Worm (Caenorhabditis elegans) whole organism, L1 larva: ENCODE measurements around the gene C06B3.1.

Experiments used
- C04F5.9 ChIP-seq: sonication (generic microtip); optimal IDR thresholded peaks from 2 replicates; lab custom pipeline; 2016; ENCODE audit warnings: missing genetic modification characterization, missing compliant biosample characterization
- C16A3.4 ChIP-seq: fragments of 150-350 bp; optimal IDR thresholded peaks from 2 replicates; lab custom pipeline; 2014; ENCODE audit warnings: missing biosample characterization, missing genetic modification characterization
- C34B4.2 ChIP-seq: sonication (generic microtip); optimal IDR thresholded peaks from 2 replicates; lab custom pipeline; 2017; ENCODE audit warnings: mild to moderate bottlenecking, missing genetic modification characterization, missing compliant biosample characterization
- Y116A8C.19 ChIP-seq: sonication (generic microtip); optimal IDR thresholded peaks from 2 replicates; lab custom pipeline; 2016; ENCODE audit warnings: missing compliant biosample characterization, missing genetic modification characterization, borderline replicate concordance
- aha-1 ChIP-seq: fragments of 150-350 bp; optimal IDR thresholded peaks from 2 replicates; lab custom pipeline; 2014; ENCODE audit warnings: missing biosample characterization, missing genetic modification characterization
- aly-2 ChIP-seq: fragments of 150-350 bp; optimal IDR thresholded peaks from 2 replicates; lab custom pipeline; 2014; ENCODE audit warnings: missing biosample characterization, missing genetic modification characterization
- ama-1 ChIP-seq: fragments of 150-350 bp; optimal IDR thresholded peaks from 2 replicates; lab custom pipeline; 2014
- blmp-1 ChIP-seq: fragments of 150-350 bp; optimal IDR thresholded peaks from 2 replicates; lab custom pipeline; 2014; ENCODE audit warnings: missing biosample characterization, missing genetic modification characterization
- ceh-63 ChIP-seq: fragments of 200-800 bp; sonication (Bioruptor generic); optimal IDR thresholded peaks from 2 replicates; lab custom pipeline; 2018; ENCODE audit warnings: mild to moderate bottlenecking, missing genetic modification characterization, missing compliant biosample characterization
- ceh-82 ChIP-seq, 3 experiments: fragments of 150-350 bp in 1 of 3; sonication (generic microtip) in 2 of 3; optimal IDR thresholded peaks; 2 replicates each; lab custom pipeline; 2014 to 2017; ENCODE audit warnings: missing biosample characterization in 3 of 3, missing genetic modification characterization in 3 of 3
- ceh-90 ChIP-seq: sonication (generic microtip); optimal IDR thresholded peaks from 2 replicates; lab custom pipeline; 2016; ENCODE audit warnings: missing genetic modification characterization, missing compliant biosample characterization
- ces-1 ChIP-seq: fragments of 150-350 bp; optimal IDR thresholded peaks from 2 replicates; lab custom pipeline; 2014; ENCODE audit warnings: missing biosample characterization, missing genetic modification reagents, missing genetic modification characterization
- efl-3 ChIP-seq: fragments of 200-800 bp; sonication (Bioruptor generic); optimal IDR thresholded peaks from 2 replicates; lab custom pipeline; 2018; ENCODE audit warnings: mild to moderate bottlenecking, missing genetic modification characterization, missing compliant biosample characterization
- egl-13 ChIP-seq: sonication (generic microtip); optimal IDR thresholded peaks from 2 replicates; lab custom pipeline; 2016; ENCODE audit warnings: missing genotype, missing genetic modification reagents, missing genetic modification characterization, missing compliant biosample characterization
- elt-2 ChIP-seq: sonication (generic microtip); optimal IDR thresholded peaks from 2 replicates; lab custom pipeline; 2016; ENCODE audit warnings: missing genetic modification characterization, mild to moderate bottlenecking, inconsistent platforms, missing compliant biosample characterization, missing genetic modification reagents
- elt-3 ChIP-seq, 6 experiments: fragments of 150-350 bp in 1 of 6; sonication (generic microtip); optimal IDR thresholded peaks; 2 replicates each; lab custom pipeline; 2017 to 2018; ENCODE audit warnings: missing biosample characterization in 6 of 6, missing genetic modification characterization in 6 of 6, inconsistent platforms in 1 of 6
- fkh-4 ChIP-seq: sonication (generic microtip); optimal IDR thresholded peaks from 2 replicates; lab custom pipeline; 2016; ENCODE audit warnings: missing compliant biosample characterization, missing genetic modification characterization, borderline replicate concordance
- hlh-4 ChIP-seq: sonication (generic microtip); optimal IDR thresholded peaks from 2 replicates; lab custom pipeline; 2016; ENCODE audit warnings: mild to moderate bottlenecking, missing genetic modification characterization, missing compliant biosample characterization
- hpl-2 ChIP-seq: fragments of 150-350 bp; optimal IDR thresholded peaks from 2 replicates; lab custom pipeline; 2014; ENCODE audit warnings: missing biosample characterization, missing genetic modification reagents, missing genetic modification characterization
- jun-1 ChIP-seq: fragments of 150-350 bp; optimal IDR thresholded peaks from 2 replicates; lab custom pipeline; 2014; ENCODE audit warnings: missing biosample characterization, missing genetic modification reagents, missing genetic modification characterization
- lin-14 ChIP-seq: fragments of 200-800 bp; sonication (Bioruptor generic); optimal IDR thresholded peaks from 2 replicates; lab custom pipeline; 2018; ENCODE audit warnings: mild to moderate bottlenecking, missing genetic modification characterization, moderate library complexity, missing compliant biosample characterization
- lin-15B ChIP-seq: fragments of 150-350 bp; sonication (generic microtip); optimal IDR thresholded peaks from 3 replicates; lab custom pipeline; 2014; ENCODE audit warnings: missing biosample characterization, missing genetic modification characterization
- lsy-2 ChIP-seq, 2 experiments: fragments of 150-350 bp; optimal IDR thresholded peaks; 2 replicates each; lab custom pipeline; 2014; ENCODE audit warnings: missing biosample characterization in 2 of 2, missing genetic modification characterization in 2 of 2
- mdl-1 ChIP-seq, 2 experiments: fragments of 150-350 bp; optimal IDR thresholded peaks; 2 replicates each; lab custom pipeline; 2014 to 2017; ENCODE audit warnings: missing biosample characterization in 2 of 2, missing genetic modification characterization in 2 of 2, inconsistent platforms in 1 of 2
- mep-1 ChIP-seq: fragments of 150-350 bp; optimal IDR thresholded peaks from 2 replicates; lab custom pipeline; 2014; ENCODE audit warnings: missing biosample characterization, missing genetic modification characterization
- nhr-11 ChIP-seq: fragments of 150-350 bp; optimal IDR thresholded peaks from 2 replicates; lab custom pipeline; 2014; ENCODE audit warnings: missing biosample characterization, missing genetic modification characterization
- nhr-12 ChIP-seq: sonication (generic microtip); optimal IDR thresholded peaks from 2 replicates; lab custom pipeline; 2017; ENCODE audit warnings: missing biosample characterization, missing genetic modification characterization
- nhr-19 ChIP-seq: fragments of 200-800 bp; sonication (Bioruptor generic); conservative IDR thresholded peaks from 2 replicates; pipeline ENCODE4 v1.3.6; 2022; ENCODE audit warnings: missing genetic modification characterization, missing compliant biosample characterization
- nhr-20 ChIP-seq: sonication (generic microtip); optimal IDR thresholded peaks from 2 replicates; lab custom pipeline; 2016; ENCODE audit warnings: mild to moderate bottlenecking, missing genetic modification characterization, missing compliant biosample characterization
- nhr-28 ChIP-seq: fragments of 150-350 bp; optimal IDR thresholded peaks from 2 replicates; lab custom pipeline; 2014; ENCODE audit warnings: missing biosample characterization, missing genetic modification characterization
- nhr-47 ChIP-seq: sonication (generic microtip); optimal IDR thresholded peaks from 2 replicates; lab custom pipeline; 2016; ENCODE audit warnings: mild to moderate bottlenecking, missing genetic modification characterization, moderate library complexity, missing compliant biosample characterization
- nhr-77 ChIP-seq: fragments of 150-350 bp; optimal IDR thresholded peaks from 2 replicates; lab custom pipeline; 2014; ENCODE audit warnings: missing biosample characterization, missing genetic modification characterization
- nhr-84 ChIP-seq: sonication (generic microtip); optimal IDR thresholded peaks from 2 replicates; lab custom pipeline; 2017; ENCODE audit warnings: missing biosample characterization, missing genetic modification characterization
- nhr-85 ChIP-seq: sonication (generic microtip); peaks from one replicate; lab custom pipeline; 2016; ENCODE audit warnings: missing genetic modification characterization, inconsistent platforms, missing compliant biosample characterization
- nhr-90 ChIP-seq: sonication (generic microtip); optimal IDR thresholded peaks from 2 replicates; lab custom pipeline; 2016; ENCODE audit warnings: mild to moderate bottlenecking, missing genetic modification characterization, missing compliant biosample characterization; ENCODE audit not compliant: poor library complexity
- pax-3 ChIP-seq: fragments of 200-800 bp; sonication (Bioruptor generic); optimal IDR thresholded peaks from 2 replicates; lab custom pipeline; 2018; ENCODE audit warnings: mild to moderate bottlenecking, missing genetic modification characterization, moderate library complexity, missing compliant biosample characterization
- pqm-1 ChIP-seq: sonication (generic microtip); optimal IDR thresholded peaks from 3 replicates; lab custom pipeline; 2017; ENCODE audit warnings: missing biosample characterization, missing genetic modification characterization
- skn-1 ChIP-seq: fragments of 150-350 bp; optimal IDR thresholded peaks from 2 replicates; lab custom pipeline; 2014; ENCODE audit warnings: missing biosample characterization, missing genetic modification characterization
- sox-4 ChIP-seq: sonication (generic microtip); optimal IDR thresholded peaks from 2 replicates; lab custom pipeline; 2016; ENCODE audit warnings: missing genetic modification characterization, missing compliant biosample characterization
- tbx-2 ChIP-seq: sonication (generic microtip); optimal IDR thresholded peaks from 2 replicates; lab custom pipeline; 2016; ENCODE audit warnings: missing genetic modification characterization, missing compliant biosample characterization
- tlp-1 ChIP-seq: fragments of 150-350 bp; optimal IDR thresholded peaks from 2 replicates; lab custom pipeline; 2014; ENCODE audit warnings: missing biosample characterization, missing genetic modification characterization
- unc-30 ChIP-seq: sonication (generic microtip); optimal IDR thresholded peaks from 2 replicates; lab custom pipeline; 2017; ENCODE audit warnings: missing biosample characterization, missing genetic modification characterization
- unc-86 ChIP-seq: sonication (generic microtip); optimal IDR thresholded peaks from 2 replicates; lab custom pipeline; 2016; ENCODE audit warnings: missing genetic modification characterization, missing compliant biosample characterization
- unc-98 ChIP-seq: fragments of 200-800 bp; sonication (Bioruptor generic); IDR thresholded peaks from 2 replicates; pipeline ENCODE4 v1.3.6; 2022; ENCODE audit warnings: missing genetic modification characterization, missing compliant biosample characterization
- vab-15 ChIP-seq: sonication (generic microtip); optimal IDR thresholded peaks from 2 replicates; lab custom pipeline; 2017; ENCODE audit warnings: missing genotype, mild to moderate bottlenecking, missing genetic modification characterization, missing compliant biosample characterization
- xbp-1 ChIP-seq: sonication (generic microtip); optimal IDR thresholded peaks from 2 replicates; lab custom pipeline; 2016; ENCODE audit warnings: missing genetic modification characterization, missing compliant biosample characterization
- zag-1 ChIP-seq: fragments of 150-350 bp; optimal IDR thresholded peaks from 2 replicates; lab custom pipeline; 2014; ENCODE audit warnings: missing biosample characterization, missing genetic modification characterization
- zip-4 ChIP-seq: fragments of 200-800 bp; sonication (Bioruptor generic); optimal IDR thresholded peaks from 2 replicates; lab custom pipeline; 2018; ENCODE audit warnings: mild to moderate bottlenecking, missing genetic modification characterization, moderate library complexity, missing compliant biosample characterization
- ztf-11 ChIP-seq, 2 experiments: sonication (generic microtip); optimal IDR thresholded peaks; 2 replicates each; lab custom pipeline; 2016 to 2017; ENCODE audit warnings: missing genetic modification characterization in 2 of 2, missing biosample characterization in 1 of 2, missing compliant biosample characterization in 1 of 2
- ztf-4 ChIP-seq: fragments of 150-350 bp; optimal IDR thresholded peaks from 2 replicates; lab custom pipeline; 2014; ENCODE audit warnings: missing biosample characterization, missing genetic modification characterization

Gene C06B3.1

DNA sequence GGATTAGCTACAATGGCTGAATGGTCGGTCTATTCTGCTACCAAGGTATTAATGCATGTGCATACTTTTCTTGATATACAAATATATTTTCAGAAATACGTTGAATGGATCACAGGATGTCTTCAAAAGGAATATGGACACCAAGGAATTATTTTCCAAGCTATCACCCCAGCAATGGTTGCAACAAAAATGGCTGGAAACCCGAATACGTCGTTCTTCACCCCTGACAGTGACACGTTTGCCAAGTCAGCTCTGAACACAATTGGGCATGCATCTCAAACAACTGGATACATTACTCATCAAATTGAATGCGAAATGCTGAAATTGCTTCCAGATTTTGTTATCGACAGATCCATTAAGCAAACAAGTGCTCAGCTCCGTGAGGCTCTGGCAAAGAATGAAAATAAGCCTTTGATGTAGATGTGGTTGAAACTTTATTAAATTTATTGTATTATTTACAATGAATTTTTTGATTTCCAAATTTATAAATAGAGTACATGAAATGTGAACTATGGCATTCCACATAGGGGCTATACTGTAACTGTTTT is 5.0 kb downstream of the C06B3.1 start (continued):
- TF ChIP-seq ceh-82 (tag; optimal IDR thresholded peaks at IDR 0.05; lab: Kevin White, UChicago) (no peak), blmp-1 (no peak), hlh-4 (tag; lab: Kevin White, UChicago) (no peak), pqm-1 (tag; lab: Kevin White, UChicago) (no peak), unc-30 (tag; lab: Kevin White, UChicago) (no peak), C04F5.9 (tag; lab: Kevin White, UChicago) (no peak), elt-3 (tag; optimal IDR thresholded peaks at IDR 0.05; lab: Kevin White, UChicago) (no peak), egl-13 (tag; lab: Kevin White, UChicago) (no peak), fkh-4 (tag; lab: Kevin White, UChicago) (no peak), mdl-1 (tag; optimal IDR thresholded peaks at IDR 0.05; lab: Kevin White, UChicago) (no peak), lsy-2 (tag; optimal IDR thresholded peaks at IDR 0.05; lab: Kevin White, UChicago) (peak in 1 of 2 experiments; percentile 45), zip-4 (GFP tag; lab: Kevin White, UChicago) (no peak), C16A3.4 (tag; lab: Kevin White, UChicago) (peak; percentile 41), zag-1 (tag; lab: Kevin White, UChicago) (no peak), tlp-1 (no peak), ztf-4 (tag; lab: Kevin White, UChicago) (no peak), hpl-2 (GFP tag; lab: Kevin White, UChicago) (peak; percentile 23), xbp-1 (tag; lab: Kevin White, UChicago) (no peak), ceh-90 (tag; lab: Kevin White, UChicago) (no peak), aly-2 (tag; lab: Kevin White, UChicago) (no peak), ztf-11 (tag; optimal IDR thresholded peaks at IDR 0.05; lab: Kevin White, UChicago) (no peak), nhr-77 (tag; lab: Kevin White, UChicago) (no peak), aha-1 (tag; lab: Kevin White, UChicago) (no peak), nhr-84 (no peak), unc-98 (GFP tag; lab: Robert Waterston, UW) (no peak), elt-2 (tag; lab: Kevin White, UChicago) (no peak), nhr-11 (no peak), vab-15 (tag; lab: Kevin White, UChicago) (no peak), nhr-28 (tag; lab: Kevin White, UChicago) (no peak), nhr-19 (peak; percentile 54), nhr-90 (peak; percentile 64), tbx-2 (tag; lab: Kevin White, UChicago) (no peak)

DNA sequence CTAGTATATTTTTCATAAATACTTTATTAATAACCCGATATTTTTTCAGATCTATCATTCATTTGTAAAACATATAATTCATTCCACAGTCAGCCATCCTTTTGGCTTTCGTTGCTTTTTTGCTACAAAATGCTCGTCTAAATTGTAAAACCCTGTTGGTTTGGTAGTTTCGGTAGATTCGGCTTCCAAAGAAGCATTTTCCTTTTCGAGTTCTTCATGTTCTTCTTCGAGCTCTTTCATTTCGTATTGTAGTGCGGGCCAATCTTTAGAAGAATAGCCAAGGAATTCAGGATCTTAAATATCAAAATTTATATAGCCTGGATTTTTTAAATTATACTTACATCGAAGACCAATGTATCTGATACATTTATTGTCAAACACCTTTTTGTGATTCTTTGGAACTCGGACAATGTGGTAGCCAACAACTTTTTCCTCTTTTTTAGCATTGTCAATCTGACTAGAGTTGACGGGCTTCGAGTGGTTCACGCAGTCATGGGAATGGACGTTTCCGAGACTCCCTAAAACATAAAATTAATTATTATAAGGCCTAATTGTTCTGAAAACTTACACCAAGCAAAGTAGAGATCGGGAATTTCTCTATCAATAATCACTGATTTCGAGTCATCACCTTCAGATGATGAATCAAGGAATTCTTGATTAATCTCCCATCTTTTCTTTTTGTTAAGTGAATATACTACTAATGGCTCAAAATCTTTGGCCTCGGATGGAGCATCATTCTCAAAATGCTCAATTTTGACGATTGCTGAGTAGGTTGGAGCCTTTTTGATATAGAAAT is 5.7 kb downstream of the C06B3.1 start:
- TF ChIP-seq hlh-4 (tag; lab: Kevin White, UChicago) (no peak), nhr-20 (tag; lab: Kevin White, UChicago) (no peak), sox-4 (tag; lab: Kevin White, UChicago) (no peak), pax-3 (tag; lab: Kevin White, UChicago) (peak; percentile 61), unc-86 (tag; lab: Kevin White, UChicago) (no peak), nhr-28 (tag; lab: Kevin White, UChicago) (no peak), mdl-1 (tag; optimal IDR thresholded peaks at IDR 0.05; lab: Kevin White, UChicago) (no peak), nhr-47 (no peak), ceh-63 (GFP tag; lab: Kevin White, UChicago) (no peak), nhr-85 (tag; lab: Kevin White, UChicago) (peak; percentile 39), efl-3 (GFP tag; lab: Kevin White, UChicago) (no peak), unc-98 (GFP tag; lab: Robert Waterston, UW) (no peak), ama-1 (lab: Kevin White, UChicago) (peak; percentile 12), ces-1 (GFP tag; lab: Kevin White, UChicago) (no peak), C34B4.2 (tag; lab: Kevin White, UChicago) (no peak), nhr-19 (no peak), zag-1 (tag; lab: Kevin White, UChicago) (no peak), elt-3 (tag; optimal IDR thresholded peaks at IDR 0.05; lab: Kevin White, UChicago) (peak in 1 of 6 experiments; percentile 6), pqm-1 (tag; lab: Kevin White, UChicago) (no peak), aly-2 (tag; lab: Kevin White, UChicago) (no peak), Y116A8C.19 (no peak), egl-13 (tag; lab: Kevin White, UChicago) (no peak), skn-1 (no peak), nhr-12 (tag; lab: Kevin White, UChicago) (no peak), mep-1 (tag; lab: Kevin White, UChicago) (no peak), hpl-2 (GFP tag; lab: Kevin White, UChicago) (no peak), lin-15B (tag; lab: Kevin White, UChicago) (no peak), lin-14 (GFP tag; lab: Kevin White, UChicago) (no peak), tbx-2 (tag; lab: Kevin White, UChicago) (no peak), jun-1 (no peak)
